Worm (Caenorhabditis elegans) whole organism, L1 larva: ENCODE measurements around the gene acl-2.

ENCODE experiments used
- ama-1 ChIP-seq: fragments of 150-350 bp; optimal IDR thresholded peaks from 2 replicates; lab custom pipeline; 2014
- ceh-88 ChIP-seq: fragments of 200-800 bp; sonication (Bioruptor generic); IDR thresholded peaks from 2 replicates; pipeline ENCODE4 v1.3.6; 2022; ENCODE audit warnings: missing genetic modification characterization, missing compliant biosample characterization
- ceh-90 ChIP-seq: sonication (generic microtip); optimal IDR thresholded peaks from 2 replicates; lab custom pipeline; 2016; ENCODE audit warnings: missing genetic modification characterization, missing compliant biosample characterization
- ces-1 ChIP-seq: fragments of 150-350 bp; optimal IDR thresholded peaks from 2 replicates; lab custom pipeline; 2014; ENCODE audit warnings: missing biosample characterization, missing genetic modification reagents, missing genetic modification characterization
- ets-5 ChIP-seq: fragments of 200-800 bp; sonication (Bioruptor generic); IDR thresholded peaks from 2 replicates; pipeline ENCODE4 v1.3.6; 2022; ENCODE audit warnings: missing genetic modification characterization, missing compliant biosample characterization
- fkh-4 ChIP-seq: sonication (generic microtip); optimal IDR thresholded peaks from 2 replicates; lab custom pipeline; 2016; ENCODE audit warnings: missing compliant biosample characterization, missing genetic modification characterization, borderline replicate concordance
- fos-1 ChIP-seq: fragments of 150-350 bp; optimal IDR thresholded peaks from 2 replicates; lab custom pipeline; 2014; ENCODE audit warnings: missing biosample characterization, missing genetic modification characterization
- hlh-17 ChIP-seq: fragments of 200-800 bp; sonication (Bioruptor generic); optimal IDR thresholded peaks from 2 replicates; lab custom pipeline; 2018; ENCODE audit warnings: missing genetic modification characterization, mild to moderate bottlenecking, missing compliant biosample characterization, moderate library complexity, borderline replicate concordance
- mab-9 ChIP-seq: fragments of 200-800 bp; sonication (Bioruptor generic); IDR thresholded peaks from 2 replicates; pipeline ENCODE4 v1.3.6; 2022; ENCODE audit warnings: missing genetic modification reagents, missing genetic modification characterization, missing compliant biosample characterization
- sox-4 ChIP-seq: sonication (generic microtip); optimal IDR thresholded peaks from 2 replicates; lab custom pipeline; 2016; ENCODE audit warnings: missing genetic modification characterization, missing compliant biosample characterization

- TF ChIP-seq fos-1 (tag; lab: Kevin White, UChicago) (no peak), mab-9 (GFP tag; lab: Robert Waterston, UW) (no peak), fkh-4 (tag; lab: Kevin White, UChicago) (no peak), ets-5 (no peak), hlh-17 (GFP tag; lab: Kevin White, UChicago) (no peak), ces-1 (GFP tag; lab: Kevin White, UChicago) (no peak), ceh-90 (no peak), ama-1 (lab: Kevin White, UChicago) (no peak), sox-4 (tag; lab: Kevin White, UChicago) (no peak), ceh-88 (GFP tag; lab: Robert Waterston, UW) (no peak)
Observed at ce11 chrV:10000760-10001159, 30.1 kb downstream of the acl-2 start, which contains the start of gene K08H10.10.
